Fruit fly (Drosophila melanogaster) whole organism, embryonic: ENCODE measurements around the gene CG6216.

Source experiments
- Ada2b ChIP-seq: fragments of 200-800 bp; sonication (Bioruptor generic); IDR thresholded peaks from 2 replicates; pipeline ENCODE4 v1.3.6; 2022; ENCODE audit warnings: missing biosample characterization, missing genetic modification characterization
- Antp ChIP-seq: fragments of 200-800 bp; sonication (Bioruptor generic); optimal IDR thresholded peaks from 3 replicates; lab custom pipeline; 2016; ENCODE audit warnings: missing biosample characterization, missing genetic modification characterization
- Atf6 ChIP-seq: fragments of 200-800 bp; sonication (Bioruptor generic); IDR thresholded peaks from 2 replicates; pipeline ENCODE4 v1.3.6; 2022; ENCODE audit warnings: missing biosample characterization, missing genetic modification characterization
- Blimp-1 ChIP-seq: fragments of 200-800 bp; sonication (Bioruptor generic); optimal IDR thresholded peaks from 3 replicates; lab custom pipeline; 2018; ENCODE audit warnings: missing biosample characterization, missing genetic modification characterization, mild to moderate bottlenecking, moderate library complexity, missing genetic modification reagents
- CG10321 ChIP-seq: fragments of 200-800 bp; sonication (Bioruptor generic); IDR thresholded peaks from 2 replicates; pipeline ENCODE4 v1.3.6; 2022; ENCODE audit warnings: missing biosample characterization, missing genetic modification characterization
- CG12071 ChIP-seq: fragments of 200-800 bp; sonication (Bioruptor generic); optimal IDR thresholded peaks from 3 replicates; lab custom pipeline; 2018; ENCODE audit warnings: missing biosample characterization, mild to moderate bottlenecking, missing genetic modification characterization
- CG12219 ChIP-seq: fragments of 200-800 bp; sonication (Bioruptor generic); optimal IDR thresholded peaks from 3 replicates; lab custom pipeline; 2018; ENCODE audit warnings: missing biosample characterization, mild to moderate bottlenecking, missing genetic modification characterization
- CG12391 ChIP-seq: fragments of 200-800 bp; sonication (Bioruptor generic); optimal IDR thresholded peaks from 3 replicates; lab custom pipeline; 2018; ENCODE audit warnings: missing biosample characterization, mild to moderate bottlenecking, missing genetic modification characterization, moderate library complexity
- CG16813 ChIP-seq: fragments of 200-800 bp; sonication (Bioruptor generic); IDR thresholded peaks from 3 replicates; pipeline ENCODE4 v1.3.6; 2022; ENCODE audit warnings: missing biosample characterization, missing genetic modification characterization; ENCODE audit not compliant: partially characterized antibody
- CG17802 ChIP-seq: fragments of 200-800 bp; sonication (Bioruptor generic); optimal IDR thresholded peaks from 2 replicates; lab custom pipeline; 2018; ENCODE audit warnings: missing biosample characterization, mild to moderate bottlenecking, missing genetic modification characterization, moderate library complexity
- CG18599 ChIP-seq: fragments of 200-800 bp; sonication (Bioruptor generic); optimal IDR thresholded peaks from 3 replicates; lab custom pipeline; 2017; ENCODE audit warnings: missing biosample characterization, missing genetic modification characterization, mild to moderate bottlenecking, moderate library complexity, missing genetic modification reagents
- CG2120 ChIP-seq: fragments of 200-800 bp; sonication (Bioruptor generic); optimal IDR thresholded peaks from 3 replicates; lab custom pipeline; 2016; ENCODE audit warnings: missing biosample characterization, missing genetic modification characterization
- CG34224 ChIP-seq: fragments of 200-800 bp; sonication (Bioruptor generic); IDR thresholded peaks from 3 replicates; pipeline ENCODE4 v1.3.6; 2022; ENCODE audit warnings: missing biosample characterization, missing genetic modification characterization; ENCODE audit not compliant: partially characterized antibody
- CG43689 ChIP-seq: fragments of 200-800 bp; sonication (Bioruptor generic); IDR thresholded peaks from 2 replicates; pipeline ENCODE4 v1.3.6; 2022; ENCODE audit warnings: missing biosample characterization, missing genetic modification characterization
- CG4617 ChIP-seq: fragments of 200-800 bp; sonication (Bioruptor generic); optimal IDR thresholded peaks from 3 replicates; lab custom pipeline; 2016; ENCODE audit warnings: missing biosample characterization, missing genetic modification characterization, borderline replicate concordance
- CG5180 ChIP-seq: fragments of 200-800 bp; sonication (Bioruptor generic); optimal IDR thresholded peaks from 3 replicates; lab custom pipeline; 2017; ENCODE audit warnings: missing biosample characterization, missing genetic modification characterization, mild to moderate bottlenecking, moderate library complexity, missing genetic modification reagents
- Camta ChIP-seq: fragments of 200-800 bp; sonication (Bioruptor generic); optimal IDR thresholded peaks from 2 replicates; lab custom pipeline; 2016; ENCODE audit warnings: missing biosample characterization, missing genetic modification characterization
- Drgx ChIP-seq: fragments of 200-800 bp; sonication (Bioruptor generic); IDR thresholded peaks from 2 replicates; pipeline ENCODE4 v1.3.6; 2022; ENCODE audit warnings: missing biosample characterization, missing genetic modification characterization
- HLH3B ChIP-seq: fragments of 200-800 bp; sonication (Bioruptor generic); IDR thresholded peaks from 2 replicates; pipeline ENCODE4 v1.3.6; 2022; ENCODE audit warnings: missing biosample characterization, missing genetic modification characterization
- HmgZ ChIP-seq: fragments of 200-800 bp; sonication (Bioruptor generic); optimal IDR thresholded peaks from 2 replicates; lab custom pipeline; 2018; ENCODE audit warnings: missing biosample characterization, mild to moderate bottlenecking, missing genetic modification characterization
- Hr3 ChIP-seq: fragments of 200-800 bp; sonication (Bioruptor generic); optimal IDR thresholded peaks from 3 replicates; lab custom pipeline; 2016; ENCODE audit warnings: missing biosample characterization, missing genetic modification characterization
- Kr ChIP-seq: fragments of 200-800 bp; sonication (Bioruptor generic); optimal IDR thresholded peaks from 2 replicates; lab custom pipeline; 2017; ENCODE audit warnings: missing biosample characterization, mild to moderate bottlenecking, missing genetic modification characterization
- Mrtf ChIP-seq: fragments of 200-800 bp; sonication (Bioruptor generic); IDR thresholded peaks from 3 replicates; pipeline ENCODE4 v1.3.6; 2022; ENCODE audit warnings: missing biosample characterization, missing genetic modification characterization
- Xrp1 ChIP-seq: fragments of 200-800 bp; sonication (Bioruptor generic); IDR thresholded peaks from 2 replicates; pipeline ENCODE4 v1.3.6; 2022; ENCODE audit warnings: missing biosample characterization, missing genetic modification characterization
- bsh ChIP-seq, 2 experiments: fragments of 200-800 bp; sonication (Bioruptor generic); optimal IDR thresholded peaks; 2 replicates each; lab custom pipeline; 2017 to 2018; ENCODE audit warnings: mild to moderate bottlenecking in 2 of 2, missing biosample characterization in 2 of 2, missing genetic modification characterization in 2 of 2, moderate library complexity in 1 of 2
- cad ChIP-seq: fragments of >200 bp; optimal IDR thresholded peaks from 2 replicates; lab custom pipeline; 2017; ENCODE audit warnings: missing biosample characterization, missing genetic modification characterization
- chm ChIP-seq: fragments of 200-800 bp; sonication (Bioruptor generic); IDR thresholded peaks from 2 replicates; pipeline ENCODE4 v1.3.6; 2022; ENCODE audit warnings: missing biosample characterization, missing genetic modification characterization
- dmrt11E ChIP-seq: fragments of 200-800 bp; sonication (Bioruptor generic); optimal IDR thresholded peaks from 3 replicates; lab custom pipeline; 2018; ENCODE audit warnings: missing biosample characterization, mild to moderate bottlenecking, missing genetic modification characterization, moderate library complexity
- dysf ChIP-seq: fragments of 200-800 bp; sonication (Bioruptor generic); IDR thresholded peaks from 3 replicates; pipeline ENCODE4 v1.3.6; 2022; ENCODE audit warnings: missing biosample characterization, missing genetic modification characterization
- exex ChIP-seq: fragments of 200-800 bp; sonication (Bioruptor generic); optimal IDR thresholded peaks from 4 replicates; lab custom pipeline; 2018; ENCODE audit warnings: missing biosample characterization, mild to moderate bottlenecking, missing genetic modification characterization, moderate library complexity
- gsb ChIP-seq: fragments of 200-800 bp; sonication (Bioruptor generic); IDR thresholded peaks from 2 replicates; pipeline ENCODE4 v1.3.6; 2022; ENCODE audit warnings: missing biosample characterization, missing genetic modification characterization
- hkb ChIP-seq, 2 experiments: fragments of 200-800 bp in 1 of 2; fragments of >200 bp in 1 of 2; sonication (Bioruptor generic) in 1 of 2; IDR thresholded peaks in 1 of 2; optimal IDR thresholded peaks in 1 of 2; 2 replicates each; pipeline versions ENCODE4 v1.3.6 to Lab custom; 2017 to 2022; ENCODE audit warnings: missing biosample characterization in 1 of 2, missing genetic modification characterization in 1 of 2
- lab ChIP-seq: fragments of 200-800 bp; sonication (Bioruptor generic); optimal IDR thresholded peaks from 3 replicates; lab custom pipeline; 2017; ENCODE audit warnings: missing biosample characterization, missing genetic modification characterization, mild to moderate bottlenecking, moderate library complexity, missing genetic modification reagents
- lmd ChIP-seq: fragments of 200-800 bp; sonication (Bioruptor generic); IDR thresholded peaks from 2 replicates; pipeline ENCODE4 v1.3.6; 2022; ENCODE audit warnings: missing biosample characterization, missing genetic modification characterization
- mirr ChIP-seq: fragments of 200-800 bp; sonication (Bioruptor generic); optimal IDR thresholded peaks from 3 replicates; lab custom pipeline; 2018; ENCODE audit warnings: missing biosample characterization, mild to moderate bottlenecking, missing genetic modification characterization
- nerfin-2 ChIP-seq: fragments of 200-800 bp; sonication (Bioruptor generic); IDR thresholded peaks from 2 replicates; pipeline ENCODE4 v1.3.6; 2022; ENCODE audit warnings: missing biosample characterization, missing genetic modification characterization; ENCODE audit not compliant: partially characterized antibody
- nom ChIP-seq: fragments of 200-800 bp; sonication (Bioruptor generic); optimal IDR thresholded peaks from 2 replicates; lab custom pipeline; 2017; ENCODE audit warnings: missing biosample characterization, missing genetic modification characterization, mild to moderate bottlenecking, moderate library complexity, missing genetic modification reagents
- psq ChIP-seq: fragments of 200-800 bp; sonication (Bioruptor generic); optimal IDR thresholded peaks from 2 replicates; lab custom pipeline; 2017; ENCODE audit warnings: missing biosample characterization, missing genetic modification characterization
- slbo ChIP-seq: fragments of 200-800 bp; sonication (Bioruptor generic); IDR thresholded peaks from 2 replicates; pipeline ENCODE4 v1.3.6; 2022; ENCODE audit warnings: missing biosample characterization, missing genetic modification characterization
- slp2 ChIP-seq: fragments of 200-800 bp; sonication (Bioruptor generic); optimal IDR thresholded peaks from 2 replicates; lab custom pipeline; 2016; ENCODE audit warnings: missing biosample characterization, missing genetic modification characterization
- sqz ChIP-seq: fragments of 200-800 bp; sonication (Bioruptor generic); optimal IDR thresholded peaks from 3 replicates; lab custom pipeline; 2018; ENCODE audit warnings: missing biosample characterization, mild to moderate bottlenecking, missing genetic modification characterization
- sr ChIP-seq: fragments of 200-800 bp; sonication (Bioruptor generic); IDR thresholded peaks from 3 replicates; pipeline ENCODE4 v1.3.6; 2022; ENCODE audit warnings: missing biosample characterization, missing genetic modification characterization
- sug ChIP-seq: fragments of 200-800 bp; optimal IDR thresholded peaks from 2 replicates; lab custom pipeline; 2019; ENCODE audit warnings: missing biosample characterization, mild to moderate bottlenecking, missing genetic modification characterization, moderate library complexity
- twi ChIP-seq: fragments of 200-800 bp; optimal IDR thresholded peaks from 2 replicates; lab custom pipeline; 2019; ENCODE audit warnings: missing biosample characterization, mild to moderate bottlenecking, missing genetic modification characterization, moderate library complexity
- tx ChIP-seq: fragments of 200-800 bp; sonication (Bioruptor generic); optimal IDR thresholded peaks from 2 replicates; lab custom pipeline; 2016; ENCODE audit warnings: missing biosample characterization, missing genetic modification characterization
- vvl ChIP-seq: fragments of 200-800 bp; sonication (Bioruptor generic); IDR thresholded peaks from 2 replicates; pipeline ENCODE4 v1.3.6; 2022; ENCODE audit warnings: missing biosample characterization, missing genetic modification characterization
- zfh1 ChIP-seq: fragments of 200-800 bp; sonication (Bioruptor generic); IDR thresholded peaks from 3 replicates; pipeline ENCODE4 v1.3.6; 2022; ENCODE audit warnings: missing biosample characterization, missing genetic modification characterization

CG6216 gene

DNA sequence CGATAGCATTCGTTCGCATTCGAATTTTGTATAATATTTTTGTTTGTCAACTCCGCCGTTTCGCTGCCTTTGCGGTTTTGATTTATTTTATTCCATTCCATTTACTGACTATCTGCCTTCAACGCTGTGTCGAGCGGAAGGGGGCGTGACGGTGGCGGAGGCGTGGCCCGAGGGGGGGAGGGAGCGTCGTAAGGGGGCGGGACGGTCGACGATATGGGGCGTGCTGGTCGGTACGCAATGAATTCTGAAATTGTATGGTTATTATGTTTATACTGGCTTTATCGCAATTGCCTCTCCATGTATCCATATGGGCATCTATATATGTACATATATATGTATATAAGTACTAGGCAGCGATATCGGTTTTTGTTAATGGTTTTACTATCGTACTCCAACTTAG is 33.4 kb upstream of the CG6216 start (continued):
- TF ChIP-seq twi (tag; lab: Kevin White, UChicago) (no peak), mirr (GFP tag; lab: Kevin White, UChicago) (peak; percentile 61), CG12071 (GFP tag; lab: Kevin White, UChicago) (no peak), Antp (GFP tag; lab: Kevin White, UChicago) (no peak), Mrtf (GFP tag; lab: Robert Waterston, UW) (0 out of 3 replicates have a peak, but pooled peaks have one; percentile 10), nom (no peak), HmgZ (tag; lab: Kevin White, UChicago) (no peak), CG18599 (GFP tag; lab: Kevin White, UChicago) (no peak)

DNA sequence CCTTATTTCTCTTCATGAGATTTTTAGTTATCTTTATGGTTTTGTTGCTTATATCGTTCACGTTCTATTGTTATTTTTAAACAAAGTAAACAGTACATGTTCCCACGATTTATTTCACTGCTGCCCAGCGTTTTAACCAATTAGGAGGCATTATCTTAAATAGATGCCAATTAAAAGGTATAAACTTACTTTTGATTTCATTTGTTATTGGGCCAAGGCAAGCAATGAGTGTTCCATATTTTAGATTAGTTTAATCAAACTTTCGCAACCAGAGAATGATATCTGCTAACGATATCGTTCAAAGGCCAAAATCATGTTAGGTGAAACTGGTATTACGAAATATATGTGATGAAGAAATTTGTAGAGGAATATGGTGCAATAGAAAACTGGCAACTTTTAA is 32.4 kb upstream of the CG6216 start:
- TF ChIP-seq chm (GFP tag; lab: Robert Waterston, UW) (no peak), slp2 (GFP tag; lab: Kevin White, UChicago) (no peak), sug (tag; lab: Kevin White, UChicago) (no peak), CG10321 (GFP tag; lab: Robert Waterston, UW) (no peak), tx (GFP tag; lab: Kevin White, UChicago) (no peak), CG16813 (GFP tag; lab: Robert Waterston, UW) (no peak), Hr3 (GFP tag; lab: Kevin White, UChicago) (no peak), CG5180 (GFP tag; lab: Kevin White, UChicago) (no peak), CG4617 (no peak), slbo (GFP tag; lab: Robert Waterston, UW) (no peak), psq (no peak), gsb (GFP tag; lab: Robert Waterston, UW) (no peak), CG12219 (GFP tag; lab: Kevin White, UChicago) (no peak), exex (tag; lab: Kevin White, UChicago) (peak; percentile 59), lab (GFP tag; lab: Kevin White, UChicago) (no peak), Camta (no peak), CG34224 (no peak), mirr (GFP tag; lab: Kevin White, UChicago) (peak; percentile 79)

DNA sequence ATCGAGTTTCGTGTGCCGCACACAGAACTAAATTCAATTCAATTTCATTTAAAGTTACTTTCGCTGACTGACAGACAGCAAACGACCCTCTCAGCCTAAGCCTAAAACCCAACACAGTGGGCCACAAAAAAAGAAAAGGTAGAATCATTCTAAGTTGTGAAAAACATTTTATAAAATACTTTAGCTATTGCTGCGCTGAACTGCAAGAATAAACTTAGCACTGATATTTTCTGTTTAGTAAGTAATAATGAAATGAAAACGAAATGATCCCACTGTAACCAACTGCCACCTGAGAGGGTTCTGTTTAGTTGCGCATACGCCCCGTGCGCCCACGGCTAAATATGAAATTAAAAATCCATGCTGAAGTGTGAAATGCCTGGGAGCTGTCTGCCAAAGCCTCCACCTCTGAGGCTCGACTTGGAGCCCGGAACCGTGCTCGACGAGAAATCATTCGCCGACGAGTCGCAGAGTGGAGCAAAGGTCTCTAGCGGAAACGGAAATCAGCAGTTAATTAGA is 22.5 kb upstream of the CG6216 start, which contains the start of gene CG14142:
CG14142 (plus strand) TSS at position 466 of the 516 bp plus-strand sequence.
- TF ChIP-seq Blimp-1: peak; percentile 39
- TF ChIP-seq vvl (GFP tag; lab: Robert Waterston, UW): 0 out of 2 replicates have a peak, but pooled peaks have one; percentile 16
- TF ChIP-seq zfh1 (GFP tag; lab: Robert Waterston, UW): peak; percentile 58; the same call in 1 of the 3 replicates
- peak; percentile 8 for TF ChIP-seq dmrt11E (tag; lab: Kevin White, UChicago)
- no peak for TF ChIP-seq Kr (GFP tag; lab: Kevin White, UChicago)
- 0 out of 2 replicates have a peak, but pooled peaks have one; percentile 6 for TF ChIP-seq HLH3B
- 0 out of 2 replicates have a peak, but pooled peaks have one; percentile 15 for TF ChIP-seq Ada2b
- TF ChIP-seq sqz: no peak
- 0 out of 3 replicates have a peak, but pooled peaks have one; percentile 12 for TF ChIP-seq dysf (GFP tag; lab: Robert Waterston, UW)
- TF ChIP-seq cad: no peak
- peak; percentile 6 for TF ChIP-seq CG12391 (tag; lab: Kevin White, UChicago)
- no peak for TF ChIP-seq Atf6 (GFP tag; lab: Robert Waterston, UW)
- no peak for TF ChIP-seq tx (GFP tag; lab: Kevin White, UChicago)
- no peak for TF ChIP-seq sr (GFP tag; lab: Robert Waterston, UW)
- TF ChIP-seq Drgx (GFP tag; lab: Robert Waterston, UW): peak; percentile 17; the same call in 1 of the 2 replicates
- 0 out of 2 replicates have a peak, but pooled peaks have one; percentile 10 for TF ChIP-seq Xrp1 (GFP tag; lab: Robert Waterston, UW)
- peak in 1 of 2 experiments; percentile 32 for TF ChIP-seq bsh (GFP tag; optimal IDR thresholded peaks at IDR 0.05; lab: Kevin White, UChicago)
- no peak for TF ChIP-seq CG43689 (GFP tag; lab: Robert Waterston, UW)
- no peak for TF ChIP-seq nerfin-2 (GFP tag; lab: Robert Waterston, UW)
- no peak for TF ChIP-seq CG17802
- TF ChIP-seq lmd: peak; percentile 15; the same call in 1 of the 2 replicates
- peak; percentile 21 for TF ChIP-seq CG2120 (GFP tag; lab: Kevin White, UChicago)
- TF ChIP-seq hkb (optimal IDR thresholded peaks at IDR 0.05; lab: Kevin White, UChicago): no peak
- TF ChIP-seq hkb (GFP tag; IDR thresholded peaks at IDR 0.05; lab: Robert Waterston, UW): 0 out of 2 replicates have a peak, but pooled peaks have one; percentile 16
